Fruit fly (Drosophila melanogaster) whole organism, embryonic: Measurements from ENCODE around the gene CG2961.

Experiments
- Ada2b ChIP-seq: fragments of 200-800 bp; sonication (Bioruptor generic); IDR thresholded peaks from 2 replicates; pipeline ENCODE4 v1.3.6; 2022; ENCODE audit warnings: missing biosample characterization, missing genetic modification characterization
- CG11695 ChIP-seq: fragments of 200-800 bp; sonication (Bioruptor generic); IDR thresholded peaks from 3 replicates; pipeline ENCODE4 v1.3.6; 2022; ENCODE audit warnings: missing biosample characterization, missing genetic modification characterization
- CG13296 ChIP-seq: fragments of 200-800 bp; sonication (Bioruptor generic); optimal IDR thresholded peaks from 3 replicates; lab custom pipeline; 2018; ENCODE audit warnings: missing biosample characterization, mild to moderate bottlenecking, missing genetic modification characterization
- CG14014 ChIP-seq: fragments of 200-800 bp; sonication (Bioruptor generic); IDR thresholded peaks from 2 replicates; pipeline ENCODE4 v1.3.6; 2022; ENCODE audit warnings: missing biosample characterization, missing genetic modification characterization
- CG15269 ChIP-seq: fragments of 200-800 bp; sonication (Bioruptor generic); optimal IDR thresholded peaks from 2 replicates; lab custom pipeline; 2018; ENCODE audit warnings: missing biosample characterization, mild to moderate bottlenecking, missing genetic modification characterization, moderate library complexity
- CG17385 ChIP-seq: fragments of 200-800 bp; sonication (Bioruptor generic); optimal IDR thresholded peaks from 3 replicates; lab custom pipeline; 2018; ENCODE audit warnings: missing biosample characterization, mild to moderate bottlenecking, missing genetic modification characterization
- CG17829 ChIP-seq: fragments of 200-800 bp; optimal IDR thresholded peaks from 2 replicates; lab custom pipeline; 2019; ENCODE audit warnings: missing biosample characterization, mild to moderate bottlenecking, missing genetic modification characterization, moderate library complexity
- CG2120 ChIP-seq: fragments of 200-800 bp; sonication (Bioruptor generic); optimal IDR thresholded peaks from 3 replicates; lab custom pipeline; 2016; ENCODE audit warnings: missing biosample characterization, missing genetic modification characterization
- CG2875 ChIP-seq: fragments of 200-800 bp; sonication (Bioruptor generic); optimal IDR thresholded peaks from 2 replicates; lab custom pipeline; 2017; ENCODE audit warnings: missing biosample characterization, mild to moderate bottlenecking, missing genetic modification characterization, missing genetic modification reagents
- CG3281 ChIP-seq: fragments of 200-800 bp; sonication (Bioruptor generic); optimal IDR thresholded peaks from 3 replicates; lab custom pipeline; 2017; ENCODE audit warnings: missing biosample characterization, mild to moderate bottlenecking, missing genetic modification characterization
- CG3847 ChIP-seq: fragments of 200-800 bp; sonication (Bioruptor generic); IDR thresholded peaks from 2 replicates; pipeline ENCODE4 v1.3.6; 2022; ENCODE audit warnings: missing biosample characterization, missing genetic modification characterization
- CG4282 ChIP-seq: fragments of 200-800 bp; sonication (Bioruptor generic); optimal IDR thresholded peaks from 2 replicates; lab custom pipeline; 2016; ENCODE audit warnings: missing biosample characterization, missing genetic modification characterization
- CG4854 ChIP-seq: fragments of 200-800 bp; sonication (Bioruptor generic); optimal IDR thresholded peaks from 2 replicates; lab custom pipeline; 2016; ENCODE audit warnings: missing biosample characterization, missing genetic modification characterization, inconsistent platforms
- CG6175 ChIP-seq: fragments of 200-800 bp; sonication (Bioruptor generic); IDR thresholded peaks from 3 replicates; pipeline ENCODE4 v1.3.6; 2022; ENCODE audit warnings: missing biosample characterization, missing genetic modification characterization
- CG6813 ChIP-seq: fragments of 200-800 bp; sonication (Bioruptor generic); optimal IDR thresholded peaks from 2 replicates; lab custom pipeline; 2017; ENCODE audit warnings: missing biosample characterization, missing genetic modification characterization, mild to moderate bottlenecking, moderate library complexity, missing genetic modification reagents
- CG9609 ChIP-seq: fragments of 200-800 bp; sonication (Bioruptor generic); optimal IDR thresholded peaks from 3 replicates; lab custom pipeline; 2016; ENCODE audit warnings: missing biosample characterization, missing genetic modification characterization
- CG9817 ChIP-seq: fragments of 200-800 bp; sonication (Bioruptor generic); optimal IDR thresholded peaks from 2 replicates; lab custom pipeline; 2018; ENCODE audit warnings: missing biosample characterization, mild to moderate bottlenecking, missing genetic modification characterization, moderate library complexity
- CHES-1-like ChIP-seq: fragments of 200-800 bp; sonication (Bioruptor generic); optimal IDR thresholded peaks from 2 replicates; lab custom pipeline; 2016; ENCODE audit warnings: missing biosample characterization, missing genetic modification characterization
- Chrac-16 ChIP-seq: fragments of 200-800 bp; sonication (Bioruptor generic); optimal IDR thresholded peaks from 3 replicates; lab custom pipeline; 2016; ENCODE audit warnings: missing biosample characterization, missing genetic modification characterization
- Drgx ChIP-seq: fragments of 200-800 bp; sonication (Bioruptor generic); IDR thresholded peaks from 2 replicates; pipeline ENCODE4 v1.3.6; 2022; ENCODE audit warnings: missing biosample characterization, missing genetic modification characterization
- Fer1 ChIP-seq: fragments of 200-800 bp; sonication (Bioruptor generic); optimal IDR thresholded peaks from 2 replicates; lab custom pipeline; 2017; ENCODE audit warnings: missing biosample characterization, mild to moderate bottlenecking, missing genetic modification characterization
- Hr3 ChIP-seq: fragments of 200-800 bp; sonication (Bioruptor generic); optimal IDR thresholded peaks from 3 replicates; lab custom pipeline; 2016; ENCODE audit warnings: missing biosample characterization, missing genetic modification characterization
- Hr51 ChIP-seq, 2 experiments: fragments of 200-800 bp; sonication (Bioruptor generic); optimal IDR thresholded peaks; 2 replicates in 1 of 2; 3 replicates in 1 of 2; lab custom pipeline; 2016 to 2018; ENCODE audit warnings: missing biosample characterization in 2 of 2, missing genetic modification characterization in 2 of 2, mild to moderate bottlenecking in 1 of 2, moderate library complexity in 1 of 2
- Med ChIP-seq: fragments of 200-800 bp; sonication (Bioruptor generic); peaks from one replicate; lab custom pipeline; 2016; ENCODE audit warnings: missing biosample characterization, missing genetic modification characterization, mild to moderate bottlenecking, inconsistent platforms, moderate library complexity
- Sin3A ChIP-seq: fragments of >200 bp; optimal IDR thresholded peaks from 2 replicates; lab custom pipeline; 2018
- chn ChIP-seq: fragments of 200-800 bp; sonication (Bioruptor generic); optimal IDR thresholded peaks from 2 replicates; lab custom pipeline; 2016; ENCODE audit warnings: missing biosample characterization, missing genetic modification characterization
- croc ChIP-seq: fragments of 200-800 bp; sonication (Bioruptor generic); conservative IDR thresholded peaks from 3 replicates; pipeline ENCODE4 v1.3.6; 2022; ENCODE audit warnings: missing biosample characterization, missing genetic modification characterization
- dmrt11E ChIP-seq: fragments of 200-800 bp; sonication (Bioruptor generic); optimal IDR thresholded peaks from 3 replicates; lab custom pipeline; 2018; ENCODE audit warnings: missing biosample characterization, mild to moderate bottlenecking, missing genetic modification characterization, moderate library complexity
- dysf ChIP-seq: fragments of 200-800 bp; sonication (Bioruptor generic); IDR thresholded peaks from 3 replicates; pipeline ENCODE4 v1.3.6; 2022; ENCODE audit warnings: missing biosample characterization, missing genetic modification characterization
- emc ChIP-seq: fragments of 200-800 bp; sonication (Bioruptor generic); optimal IDR thresholded peaks from 2 replicates; lab custom pipeline; 2016; ENCODE audit warnings: missing biosample characterization, missing genetic modification characterization
- eve ChIP-seq, 2 experiments: fragments of >200 bp; optimal IDR thresholded peaks; 2 replicates each; lab custom pipeline; 2017; ENCODE audit warnings: missing biosample characterization in 2 of 2, missing genetic modification characterization in 2 of 2
- exex ChIP-seq: fragments of 200-800 bp; sonication (Bioruptor generic); optimal IDR thresholded peaks from 4 replicates; lab custom pipeline; 2018; ENCODE audit warnings: missing biosample characterization, mild to moderate bottlenecking, missing genetic modification characterization, moderate library complexity
- fd96Cb ChIP-seq: fragments of 200-800 bp; sonication (Bioruptor generic); optimal IDR thresholded peaks from 2 replicates; lab custom pipeline; 2018; ENCODE audit warnings: missing biosample characterization, mild to moderate bottlenecking, missing genetic modification characterization, moderate library complexity
- gem ChIP-seq: fragments of 200-800 bp; sonication (Bioruptor generic); optimal IDR thresholded peaks from 2 replicates; lab custom pipeline; 2019; ENCODE audit warnings: missing biosample characterization, mild to moderate bottlenecking, missing genetic modification characterization, moderate library complexity
- hb ChIP-seq: fragments of 200-800 bp; sonication (Bioruptor generic); IDR thresholded peaks from 3 replicates; pipeline ENCODE4 v1.3.6; 2022; ENCODE audit warnings: missing biosample characterization, missing genetic modification characterization; ENCODE audit not compliant: partially characterized antibody
- ind ChIP-seq: fragments of 200-800 bp; sonication (Bioruptor generic); optimal IDR thresholded peaks from 3 replicates; lab custom pipeline; 2016; ENCODE audit warnings: missing biosample characterization, missing genetic modification characterization
- ken ChIP-seq: fragments of 200-800 bp; sonication (Bioruptor generic); IDR thresholded peaks from 3 replicates; pipeline ENCODE4 v1.3.6; 2022; ENCODE audit warnings: missing biosample characterization, missing genetic modification characterization
- lola ChIP-seq, 3 experiments: fragments of >200 bp in 2 of 3; fragments of 200-800 bp in 1 of 3; sonication (Bioruptor generic) in 1 of 3; optimal IDR thresholded peaks; 2 replicates each; lab custom pipeline; 2017 to 2019; ENCODE audit warnings: missing biosample characterization in 3 of 3, missing genetic modification characterization in 3 of 3, mild to moderate bottlenecking in 1 of 3, moderate library complexity in 1 of 3
- mirr ChIP-seq: fragments of 200-800 bp; sonication (Bioruptor generic); optimal IDR thresholded peaks from 3 replicates; lab custom pipeline; 2018; ENCODE audit warnings: missing biosample characterization, mild to moderate bottlenecking, missing genetic modification characterization
- onecut ChIP-seq: fragments of 200-800 bp; sonication (Bioruptor generic); IDR thresholded peaks from 2 replicates; pipeline ENCODE4 v1.3.6; 2022; ENCODE audit warnings: missing biosample characterization, missing genetic modification characterization
- org-1 ChIP-seq: fragments of 200-800 bp; sonication (Bioruptor generic); optimal IDR thresholded peaks from 2 replicates; lab custom pipeline; 2017; ENCODE audit warnings: missing biosample characterization, missing genetic modification characterization
- peb ChIP-seq: fragments of 200-800 bp; sonication (Bioruptor generic); IDR thresholded peaks from 2 replicates; pipeline ENCODE4 v1.3.6; 2022; ENCODE audit warnings: missing biosample characterization, missing genetic modification characterization
- pum ChIP-seq: fragments of 200-800 bp; sonication (Bioruptor generic); optimal IDR thresholded peaks from 2 replicates; lab custom pipeline; 2016; ENCODE audit warnings: missing biosample characterization, missing genetic modification characterization
- sens ChIP-seq: fragments of 200-800 bp; sonication (Bioruptor generic); peaks from one replicate; lab custom pipeline; 2016; ENCODE audit warnings: missing biosample characterization, missing genetic modification characterization
- seq ChIP-seq: fragments of 200-800 bp; sonication (Bioruptor generic); IDR thresholded peaks from 2 replicates; pipeline ENCODE4 v1.3.6; 2022; ENCODE audit warnings: missing biosample characterization, missing genetic modification characterization
- slbo ChIP-seq: fragments of 200-800 bp; sonication (Bioruptor generic); IDR thresholded peaks from 2 replicates; pipeline ENCODE4 v1.3.6; 2022; ENCODE audit warnings: missing biosample characterization, missing genetic modification characterization
- ttk ChIP-seq: fragments of 200-800 bp; sonication (Bioruptor generic); IDR thresholded peaks from 2 replicates; pipeline ENCODE4 v2.1.2; 2022; ENCODE audit warnings: missing biosample characterization, missing genetic modification characterization
- usp ChIP-seq: fragments of >200 bp; optimal IDR thresholded peaks from 2 replicates; lab custom pipeline; 2017; ENCODE audit warnings: missing biosample characterization, missing genetic modification characterization
- wdn ChIP-seq: fragments of 200-800 bp; sonication (Bioruptor generic); IDR thresholded peaks from 2 replicates; pipeline ENCODE4 v1.3.6; 2022; ENCODE audit warnings: missing biosample characterization, missing genetic modification characterization
- zf30C ChIP-seq: fragments of 200-800 bp; sonication (Bioruptor generic); optimal IDR thresholded peaks from 3 replicates; lab custom pipeline; 2018; ENCODE audit warnings: missing biosample characterization, mild to moderate bottlenecking, missing genetic modification characterization

CG2961 gene

DNA sequence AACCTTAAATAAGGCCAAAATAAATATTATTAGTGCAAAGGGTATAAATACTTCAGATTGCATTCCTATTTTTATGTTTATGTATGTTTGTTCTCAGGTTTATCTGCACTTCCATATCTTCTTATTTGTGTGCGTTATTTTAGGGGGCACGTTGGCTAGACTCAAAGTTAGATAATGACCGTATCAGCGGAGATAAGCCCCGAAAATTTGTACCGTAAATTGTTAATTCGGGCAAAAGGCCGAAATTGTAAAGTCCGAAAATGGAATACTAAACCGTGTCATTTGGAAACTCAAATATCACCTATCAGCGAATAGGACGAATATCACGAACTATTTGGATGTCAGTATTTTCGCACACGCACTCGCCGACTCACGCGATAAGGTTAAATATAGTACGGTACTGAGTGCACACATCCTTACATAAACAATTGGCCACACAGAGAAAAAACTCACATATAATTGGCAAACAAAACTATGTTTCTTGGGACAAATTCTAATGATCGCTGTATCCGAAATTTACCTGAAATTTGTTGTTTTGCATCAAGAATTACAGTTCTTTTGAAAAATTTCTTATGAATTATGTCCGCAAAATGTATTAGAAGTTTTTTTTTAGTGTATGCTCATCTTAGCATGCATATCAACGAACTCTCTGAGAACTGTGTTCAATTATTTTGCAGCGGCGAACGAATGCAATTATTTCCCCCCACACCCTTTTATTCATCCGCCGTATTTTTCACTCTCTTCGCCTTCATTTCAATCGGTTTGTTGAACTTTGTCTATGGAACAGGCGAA, 30.5 kb upstream of the CG2961 start, which contains the start of gene Hk (continued):
- peak; percentile 17 for TF ChIP-seq emc (GFP tag; lab: Kevin White, UChicago)
- peak; percentile 54 for TF ChIP-seq Fer1 (GFP tag; lab: Kevin White, UChicago)
- peak; percentile 53 for TF ChIP-seq ind (GFP tag; lab: Kevin White, UChicago)
- TF ChIP-seq org-1 (GFP tag; lab: Kevin White, UChicago) = peak; percentile 52
- TF ChIP-seq onecut (GFP tag; lab: Robert Waterston, UW) = no peak
- TF ChIP-seq CG2120 (GFP tag; lab: Kevin White, UChicago) = peak; percentile 83
- TF ChIP-seq seq (GFP tag; lab: Robert Waterston, UW) = 0 out of 2 replicates have a peak, but pooled peaks have one; percentile 24
- TF ChIP-seq sens (GFP tag; lab: Kevin White, UChicago) = peak; percentile 80
- peak; percentile 59 for TF ChIP-seq CG3281 (GFP tag; lab: Kevin White, UChicago)
- peak; percentile 95 for TF ChIP-seq Med (GFP tag; lab: Kevin White, UChicago)
- no peak for TF ChIP-seq hb (GFP tag; lab: Robert Waterston, UW)
- peak; percentile 69 for TF ChIP-seq mirr (GFP tag; lab: Kevin White, UChicago)
- no peak for TF ChIP-seq peb
- peak; percentile 34 for TF ChIP-seq CG9609 (GFP tag; lab: Kevin White, UChicago)
- TF ChIP-seq croc = no peak
- 0 out of 3 replicates have a peak, but pooled peaks have one; percentile 8 for TF ChIP-seq CG11695 (GFP tag; lab: Robert Waterston, UW)
- TF ChIP-seq chn = peak; percentile 11
- no peak for TF ChIP-seq Sin3A (lab: Kevin White, UChicago)
- TF ChIP-seq CG4282 (GFP tag; lab: Kevin White, UChicago) = no peak
- TF ChIP-seq slbo (GFP tag; lab: Robert Waterston, UW) = peak; percentile 69
- TF ChIP-seq CG15269 (tag; lab: Kevin White, UChicago) = peak; percentile 31
- TF ChIP-seq Ada2b (GFP tag; lab: Robert Waterston, UW) = peak; percentile 48; the same call in 1 of the 2 replicates
- TF ChIP-seq Drgx (GFP tag; lab: Robert Waterston, UW) = peak; percentile 94
- TF ChIP-seq CG6813 (GFP tag; lab: Kevin White, UChicago) = no peak
- TF ChIP-seq CG3847 = 0 out of 2 replicates have a peak, but pooled peaks have one; percentile 18
- TF ChIP-seq pum = peak; percentile 8
- TF ChIP-seq CG6175 (GFP tag; lab: Robert Waterston, UW) = no peak
- TF ChIP-seq CG17829 (tag; lab: Kevin White, UChicago) = no peak
- TF ChIP-seq exex (tag; lab: Kevin White, UChicago) = peak; percentile 51
- TF ChIP-seq eve (GFP tag; optimal IDR thresholded peaks at IDR 0.05; lab: Kevin White, UChicago) = peak in 1 of 2 experiments; percentile 21
- no peak for TF ChIP-seq usp (GFP tag; lab: Kevin White, UChicago)
- TF ChIP-seq Hr3 (GFP tag; lab: Kevin White, UChicago) = peak; percentile 11
- peak; percentile 33 for TF ChIP-seq CHES-1-like (GFP tag; lab: Kevin White, UChicago)
- TF ChIP-seq Chrac-16 (GFP tag; lab: Kevin White, UChicago) = peak; percentile 6
- TF ChIP-seq zf30C (GFP tag; lab: Kevin White, UChicago) = peak; percentile 57
- no peak for TF ChIP-seq CG4854 (GFP tag; lab: Kevin White, UChicago)
- TF ChIP-seq CG13296 (GFP tag; lab: Kevin White, UChicago) = no peak
- TF ChIP-seq ttk (GFP tag; lab: Robert Waterston, UW) = no peak
- TF ChIP-seq CG17385 = peak; percentile 7
- TF ChIP-seq dmrt11E = peak; percentile 26
- TF ChIP-seq wdn (GFP tag; lab: Robert Waterston, UW) = 0 out of 2 replicates have a peak, but pooled peaks have one; percentile 24
- no peak for TF ChIP-seq CG2875 (GFP tag; lab: Kevin White, UChicago)
- TF ChIP-seq lola (GFP tag; optimal IDR thresholded peaks at IDR 0.05; lab: Kevin White, UChicago) = no peak
- TF ChIP-seq fd96Cb (tag; lab: Kevin White, UChicago) = no peak
- peak; percentile 67 for TF ChIP-seq gem (tag; lab: Kevin White, UChicago)
- TF ChIP-seq dysf (GFP tag; lab: Robert Waterston, UW) = peak; percentile 45; the same call in 1 of the 3 replicates
- peak in 1 of 2 experiments; percentile 49 for TF ChIP-seq Hr51 (GFP tag; optimal IDR thresholded peaks at IDR 0.05; lab: Kevin White, UChicago)
- no peak for TF ChIP-seq ken
- TF ChIP-seq CG9817 (tag; lab: Kevin White, UChicago) = peak; percentile 46
- no peak for TF ChIP-seq CG14014 (GFP tag; lab: Robert Waterston, UW)
